Comparison of ENCODE assay signal across 5 worm cellular contexts in genomic region chrV:1389838-1390237, ce11.
TF ChIP-seq lines count a peak whose summit lies in the region.

No protein-coding gene starts in this region.

TF ChIP-seq in whole organism, L1 larva, 84 proteins besides CTCF, POLR2A, EP300 and RAD21:
- TF ChIP-seq lir-3 (tag; optimal IDR thresholded peaks at IDR 0.05; lab: Kevin White, UChicago; ENCODE audit: poor library complexity) (no peak), skn-1 (tag; optimal IDR thresholded peaks at IDR 0.05; lab: Kevin White, UChicago) (no peak), elt-2 (tag; optimal IDR thresholded peaks at IDR 0.05; lab: Kevin White, UChicago) (peak; percentile 34), mdl-1 (tag; optimal IDR thresholded peaks at IDR 0.05; lab: Kevin White, UChicago) (no peak), ces-1 (GFP tag; optimal IDR thresholded peaks at IDR 0.05; lab: Kevin White, UChicago) (no peak), egl-13 (tag; optimal IDR thresholded peaks at IDR 0.05; lab: Kevin White, UChicago) (no peak), jun-1 (tag; optimal IDR thresholded peaks at IDR 0.05; lab: Kevin White, UChicago) (no peak), nhr-85 (tag; lab: Kevin White, UChicago) (no peak), elt-3 (tag; optimal IDR thresholded peaks at IDR 0.05; lab: Kevin White, UChicago) (no peak), nhr-77 (tag; optimal IDR thresholded peaks at IDR 0.05; lab: Kevin White, UChicago) (no peak), pqm-1 (tag; optimal IDR thresholded peaks at IDR 0.05; lab: Kevin White, UChicago) (peak; percentile 25)

TF ChIP-seq in whole organism, L2 larva, 48 proteins besides CTCF, POLR2A, EP300 and RAD21:
- no peak for TF ChIP-seq nhr-23 (tag; optimal IDR thresholded peaks at IDR 0.05; lab: Kevin White, UChicago)
- TF ChIP-seq fos-1 (tag; optimal IDR thresholded peaks at IDR 0.05; lab: Kevin White, UChicago), result peak; percentile 93

TF ChIP-seq in whole organism, L3 larva, 47 proteins besides CTCF, POLR2A, EP300 and RAD21:
- TF ChIP-seq ztf-11 (tag; optimal IDR thresholded peaks at IDR 0.05; lab: Kevin White, UChicago), result no peak
- TF ChIP-seq elt-1 (tag; optimal IDR thresholded peaks at IDR 0.05; lab: Kevin White, UChicago), result no peak
- TF ChIP-seq ceh-9 (tag; optimal IDR thresholded peaks at IDR 0.05; lab: Kevin White, UChicago), result no peak
- TF ChIP-seq pqm-1 (tag; optimal IDR thresholded peaks at IDR 0.05; lab: Kevin White, UChicago), result peak; percentile 35
- TF ChIP-seq egl-27 (tag; optimal IDR thresholded peaks at IDR 0.05; lab: Kevin White, UChicago), result no peak
- TF ChIP-seq tbx-2 (tag; optimal IDR thresholded peaks at IDR 0.05; lab: Kevin White, UChicago), result no peak
- TF ChIP-seq ceh-28 (tag; optimal IDR thresholded peaks at IDR 0.05; lab: Kevin White, UChicago), result no peak
- TF ChIP-seq elt-2 (tag; optimal IDR thresholded peaks at IDR 0.05; lab: Kevin White, UChicago), result peak; percentile 83
- TF ChIP-seq nhr-12 (tag; optimal IDR thresholded peaks at IDR 0.05; lab: Kevin White, UChicago), result no peak
- peak; percentile 25 for TF ChIP-seq pha-4 (tag; optimal IDR thresholded peaks at IDR 0.05; lab: Kevin White, UChicago)
- TF ChIP-seq unc-39 (tag; optimal IDR thresholded peaks at IDR 0.05; lab: Kevin White, UChicago), result no peak
- TF ChIP-seq nhr-25 (tag; optimal IDR thresholded peaks at IDR 0.05; lab: Kevin White, UChicago), result no peak
TF ChIP-seq in whole organism, L3 larva: peak in this region for 3.

TF ChIP-seq in whole organism, L4 larva, 104 proteins besides CTCF, POLR2A, EP300 and RAD21:
- TF ChIP-seq hlh-11 (tag; optimal IDR thresholded peaks at IDR 0.05; lab: Kevin White, UChicago) (peak; percentile 6), dve-1 (tag; optimal IDR thresholded peaks at IDR 0.05; lab: Kevin White, UChicago; ENCODE audit: insufficient read depth) (peak; percentile 33), daf-16 (GFP tag; optimal IDR thresholded peaks at IDR 0.05; lab: Kevin White, UChicago) (no peak), daf-16 (tag; optimal IDR thresholded peaks at IDR 0.05; lab: Kevin White, UChicago) (peak; percentile 54), pqm-1 (tag; optimal IDR thresholded peaks at IDR 0.05; lab: Kevin White, UChicago) (peak; percentile 83), nhr-28 (tag; optimal IDR thresholded peaks at IDR 0.05; lab: Kevin White, UChicago) (peak; percentile 68), egl-43 (GFP tag; IDR thresholded peaks at IDR 0.05; lab: Robert Waterston, UW) (no peak), dmd-6 (GFP tag; IDR thresholded peaks at IDR 0.05; lab: Robert Waterston, UW) (0 out of 2 replicates have a peak, but pooled peaks have one; percentile 36), spr-1 (tag; optimal IDR thresholded peaks at IDR 0.05; lab: Kevin White, UChicago) (no peak), php-3 (GFP tag; IDR thresholded peaks at IDR 0.05; lab: Robert Waterston, UW) (peak; percentile 82), aha-1 (tag; lab: Kevin White, UChicago) (peak; percentile 42)

TF ChIP-seq in whole organism, young adult, 124 proteins besides CTCF, POLR2A, EP300 and RAD21:
- TF ChIP-seq nhr-80 (tag; optimal IDR thresholded peaks at IDR 0.05; lab: Kevin White, UChicago) (peak; percentile 48), F10E7.11 (tag; optimal IDR thresholded peaks at IDR 0.05; lab: Kevin White, UChicago) (no peak)
